Worm (Caenorhabditis elegans) whole organism, late embryonic: ENCODE measurements around the gene nex-1.

Source experiments
- ceh-2 ChIP-seq: sonication (generic microtip); optimal IDR thresholded peaks from 2 replicates; lab custom pipeline; 2016; ENCODE audit warnings: missing genotype, missing genetic modification characterization, missing compliant biosample characterization
- elt-2 ChIP-seq: sonication (generic microtip); optimal IDR thresholded peaks from 2 replicates; lab custom pipeline; 2016; ENCODE audit warnings: missing genetic modification reagents, missing genetic modification characterization, missing compliant biosample characterization

DNA sequence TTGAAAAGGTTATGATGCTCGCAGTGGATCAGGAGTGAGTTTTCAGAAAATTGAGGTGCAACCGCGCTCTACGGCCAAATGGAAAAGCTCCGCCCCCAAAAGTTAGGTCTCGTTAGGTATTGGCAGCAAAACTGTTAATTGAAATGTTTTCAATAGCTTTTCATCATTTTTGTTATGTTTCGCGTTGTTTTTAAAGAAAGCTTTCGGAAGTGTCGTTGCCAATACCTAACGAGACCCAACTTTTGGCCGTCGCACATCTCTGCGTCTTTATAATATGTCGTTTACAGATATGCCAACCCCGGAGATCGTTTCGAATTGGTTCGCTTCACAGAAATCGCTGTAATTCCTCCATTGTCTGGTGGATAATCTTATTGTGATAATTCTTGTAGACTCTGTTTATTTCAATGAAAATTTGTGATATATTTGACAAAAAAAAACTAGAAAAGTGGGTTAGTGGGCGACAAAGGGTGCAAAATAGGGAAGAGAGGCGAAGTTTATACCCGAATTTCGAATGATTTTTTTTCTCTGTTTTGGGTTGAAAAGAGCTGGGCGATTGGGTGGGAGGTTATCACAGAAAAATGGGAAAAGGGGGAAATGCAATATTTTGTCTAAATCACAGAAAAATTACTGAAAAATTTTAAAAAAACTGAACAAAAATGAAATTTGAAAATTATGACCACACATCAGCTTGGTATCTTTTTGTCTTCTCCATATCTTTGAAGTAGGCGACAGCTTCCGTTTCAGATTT lies 28.9 kb upstream of the nex-1 start:
- TF ChIP-seq elt-2 (tag; lab: Kevin White, UChicago) (no peak), ceh-2 (tag; lab: Kevin White, UChicago) (no peak)
